Fruit fly (Drosophila melanogaster) whole organism, embryonic: ENCODE data around the gene Mbs.

Source experiments
- Adf1 ChIP-seq: fragments of 200-800 bp; sonication (Bioruptor generic); IDR thresholded peaks from 2 replicates; pipeline ENCODE4 v1.3.6; 2022; ENCODE audit warnings: missing biosample characterization, missing genetic modification characterization
- Bdp1 ChIP-seq: fragments of 200-800 bp; sonication (Bioruptor generic); optimal IDR thresholded peaks from 3 replicates; lab custom pipeline; 2016; ENCODE audit warnings: missing biosample characterization, missing genetic modification characterization
- CG10147 ChIP-seq: fragments of 200-800 bp; sonication (Bioruptor generic); optimal IDR thresholded peaks from 2 replicates; lab custom pipeline; 2019; ENCODE audit warnings: missing biosample characterization, mild to moderate bottlenecking, missing genetic modification characterization, moderate library complexity
- CG10565 ChIP-seq: fragments of 200-800 bp; sonication (Bioruptor generic); optimal IDR thresholded peaks from 3 replicates; lab custom pipeline; 2016; ENCODE audit warnings: missing biosample characterization, mild to moderate bottlenecking, missing genetic modification characterization
- CG10959 ChIP-seq: fragments of 200-800 bp; sonication (Bioruptor generic); IDR thresholded peaks from 2 replicates; pipeline ENCODE4 v1.3.6; 2022; ENCODE audit warnings: missing biosample characterization, missing genetic modification characterization
- CG11247 ChIP-seq: fragments of 200-800 bp; sonication (Bioruptor generic); IDR thresholded peaks from 2 replicates; pipeline ENCODE4 v1.3.6; 2022; ENCODE audit warnings: missing biosample characterization, missing genetic modification characterization
- CG12071 ChIP-seq: fragments of 200-800 bp; sonication (Bioruptor generic); optimal IDR thresholded peaks from 3 replicates; lab custom pipeline; 2018; ENCODE audit warnings: missing biosample characterization, mild to moderate bottlenecking, missing genetic modification characterization
- CG12942 ChIP-seq: fragments of 200-800 bp; sonication (Bioruptor generic); optimal IDR thresholded peaks from 3 replicates; lab custom pipeline; 2016; ENCODE audit warnings: missing biosample characterization, missing genetic modification characterization
- CG13296 ChIP-seq: fragments of 200-800 bp; sonication (Bioruptor generic); optimal IDR thresholded peaks from 3 replicates; lab custom pipeline; 2018; ENCODE audit warnings: missing biosample characterization, mild to moderate bottlenecking, missing genetic modification characterization
- CG14014 ChIP-seq: fragments of 200-800 bp; sonication (Bioruptor generic); IDR thresholded peaks from 2 replicates; pipeline ENCODE4 v1.3.6; 2022; ENCODE audit warnings: missing biosample characterization, missing genetic modification characterization
- CG1529 ChIP-seq: fragments of 200-800 bp; sonication (Bioruptor generic); optimal IDR thresholded peaks from 3 replicates; lab custom pipeline; 2018; ENCODE audit warnings: missing biosample characterization, missing genetic modification characterization
- CG2875 ChIP-seq: fragments of 200-800 bp; sonication (Bioruptor generic); optimal IDR thresholded peaks from 2 replicates; lab custom pipeline; 2017; ENCODE audit warnings: missing biosample characterization, mild to moderate bottlenecking, missing genetic modification characterization, missing genetic modification reagents
- CG30020 ChIP-seq: fragments of 200-800 bp; optimal IDR thresholded peaks from 2 replicates; lab custom pipeline; 2019; ENCODE audit warnings: missing biosample characterization, mild to moderate bottlenecking, missing genetic modification characterization, moderate library complexity
- CG31441 ChIP-seq: fragments of 200-800 bp; sonication (Bioruptor generic); IDR thresholded peaks from 2 replicates; pipeline ENCODE4 v1.3.6; 2022; ENCODE audit warnings: missing biosample characterization, missing genetic modification characterization
- CG3407 ChIP-seq: fragments of 200-800 bp; sonication (Bioruptor generic); optimal IDR thresholded peaks from 2 replicates; lab custom pipeline; 2018; ENCODE audit warnings: missing biosample characterization, mild to moderate bottlenecking, missing genetic modification characterization
- CG34422 ChIP-seq: fragments of 200-800 bp; sonication (Bioruptor generic); IDR thresholded peaks from 3 replicates; pipeline ENCODE4 v1.3.6; 2022; ENCODE audit warnings: missing biosample characterization, missing genetic modification characterization
- CG9215 ChIP-seq: fragments of 200-800 bp; sonication (Bioruptor generic); IDR thresholded peaks from 2 replicates; pipeline ENCODE4 v1.3.6; 2022; ENCODE audit warnings: missing biosample characterization, missing genetic modification characterization
- CG9727 ChIP-seq: fragments of 200-800 bp; sonication (Bioruptor generic); optimal IDR thresholded peaks from 3 replicates; lab custom pipeline; 2017; ENCODE audit warnings: missing biosample characterization, mild to moderate bottlenecking, missing genetic modification characterization
- CG9797 ChIP-seq: fragments of 200-800 bp; sonication (Bioruptor generic); optimal IDR thresholded peaks from 3 replicates; lab custom pipeline; 2018; ENCODE audit warnings: missing biosample characterization, mild to moderate bottlenecking, missing genetic modification characterization
- Gsc ChIP-seq: fragments of 200-800 bp; sonication (Bioruptor generic); IDR thresholded peaks from 2 replicates; pipeline ENCODE4 v1.3.6; 2022; ENCODE audit warnings: missing biosample characterization, missing genetic modification characterization
- HHEX ChIP-seq: fragments of 200-800 bp; sonication (Bioruptor generic); optimal IDR thresholded peaks from 3 replicates; lab custom pipeline; 2017; ENCODE audit warnings: missing biosample characterization, mild to moderate bottlenecking, missing genetic modification characterization, missing genetic modification reagents
- Hr51 ChIP-seq, 2 experiments: fragments of 200-800 bp; sonication (Bioruptor generic); optimal IDR thresholded peaks; 2 replicates in 1 of 2; 3 replicates in 1 of 2; lab custom pipeline; 2016 to 2018; ENCODE audit warnings: missing biosample characterization in 2 of 2, missing genetic modification characterization in 2 of 2, mild to moderate bottlenecking in 1 of 2, moderate library complexity in 1 of 2
- Hr78 ChIP-seq, 2 experiments: fragments of 200-800 bp in 1 of 2; fragments of >200 bp in 1 of 2; sonication (Bioruptor generic) in 1 of 2; optimal IDR thresholded peaks; 2 replicates each; lab custom pipeline; 2017 to 2019; ENCODE audit warnings: missing biosample characterization in 2 of 2, missing genetic modification characterization in 2 of 2, mild to moderate bottlenecking in 1 of 2, moderate library complexity in 1 of 2
- NK7.1 ChIP-seq: fragments of 200-800 bp; sonication (Bioruptor generic); optimal IDR thresholded peaks from 3 replicates; lab custom pipeline; 2016; ENCODE audit warnings: missing biosample characterization, missing genetic modification characterization
- Nf-YB ChIP-seq: fragments of 200-800 bp; sonication (Bioruptor generic); optimal IDR thresholded peaks from 3 replicates; lab custom pipeline; 2019; ENCODE audit warnings: missing biosample characterization, mild to moderate bottlenecking, missing genetic modification characterization, moderate library complexity
- Nf-YC ChIP-seq: fragments of 200-800 bp; optimal IDR thresholded peaks from 3 replicates; lab custom pipeline; 2019; ENCODE audit warnings: missing biosample characterization, mild to moderate bottlenecking, missing genetic modification characterization, moderate library complexity
- NfI ChIP-seq: fragments of 200-800 bp; sonication (Bioruptor generic); optimal IDR thresholded peaks from 3 replicates; lab custom pipeline; 2018; ENCODE audit warnings: missing biosample characterization, mild to moderate bottlenecking, missing genetic modification characterization, moderate library complexity
- Rfx ChIP-seq: fragments of 200-800 bp; sonication (Bioruptor generic); IDR thresholded peaks from 2 replicates; pipeline ENCODE4 v1.3.6; 2022; ENCODE audit warnings: missing biosample characterization, missing genetic modification characterization
- Side ChIP-seq: fragments of 200-800 bp; sonication (Bioruptor generic); optimal IDR thresholded peaks from 2 replicates; lab custom pipeline; 2016; ENCODE audit warnings: missing biosample characterization, missing genetic modification characterization
- Ssrp ChIP-seq: fragments of 200-800 bp; sonication (Bioruptor generic); optimal IDR thresholded peaks from 2 replicates; lab custom pipeline; 2018; ENCODE audit warnings: missing biosample characterization, mild to moderate bottlenecking, missing genetic modification characterization, moderate library complexity
- TFAM ChIP-seq: fragments of 200-800 bp; sonication (Bioruptor generic); optimal IDR thresholded peaks from 2 replicates; lab custom pipeline; 2017; ENCODE audit warnings: missing biosample characterization, missing genetic modification characterization, inconsistent platforms
- ab ChIP-seq: fragments of 200-800 bp; sonication (Bioruptor generic); optimal IDR thresholded peaks from 2 replicates; lab custom pipeline; 2016; ENCODE audit warnings: missing biosample characterization, missing genetic modification characterization
- ato ChIP-seq: fragments of 200-800 bp; sonication (Bioruptor generic); IDR thresholded peaks from 2 replicates; pipeline ENCODE4 v1.3.6; 2022; ENCODE audit warnings: missing biosample characterization, missing genetic modification characterization; ENCODE audit not compliant: partially characterized antibody
- bowl ChIP-seq: fragments of 200-800 bp; sonication (Bioruptor generic); IDR thresholded peaks from 2 replicates; pipeline ENCODE4 v1.3.6; 2022; ENCODE audit warnings: missing biosample characterization, missing genetic modification characterization
- caup ChIP-seq: fragments of 200-800 bp; sonication (Bioruptor generic); optimal IDR thresholded peaks from 3 replicates; lab custom pipeline; 2017; ENCODE audit warnings: missing biosample characterization, mild to moderate bottlenecking, missing genetic modification characterization, moderate library complexity; ENCODE audit not compliant: severe bottlenecking
- chm ChIP-seq: fragments of 200-800 bp; sonication (Bioruptor generic); IDR thresholded peaks from 2 replicates; pipeline ENCODE4 v1.3.6; 2022; ENCODE audit warnings: missing biosample characterization, missing genetic modification characterization
- da ChIP-seq: fragments of 200-800 bp; sonication (Bioruptor generic); optimal IDR thresholded peaks from 2 replicates; lab custom pipeline; 2016; ENCODE audit warnings: missing biosample characterization, missing genetic modification characterization
- dati ChIP-seq: fragments of 200-800 bp; sonication (Bioruptor generic); IDR thresholded peaks from 2 replicates; pipeline ENCODE4 v1.3.6; 2022; ENCODE audit warnings: missing biosample characterization, missing genetic modification characterization
- dmrt99B ChIP-seq: fragments of 200-800 bp; sonication (Bioruptor generic); optimal IDR thresholded peaks from 2 replicates; lab custom pipeline; 2018; ENCODE audit warnings: missing biosample characterization, mild to moderate bottlenecking, missing genetic modification characterization, moderate library complexity
- gsb-n ChIP-seq: fragments of 200-800 bp; sonication (Bioruptor generic); optimal IDR thresholded peaks from 3 replicates; lab custom pipeline; 2018; ENCODE audit warnings: missing biosample characterization, mild to moderate bottlenecking, missing genetic modification characterization
- jigr1 ChIP-seq: fragments of 200-800 bp; sonication (Bioruptor generic); IDR thresholded peaks from 3 replicates; pipeline ENCODE4 v1.3.6; 2022; ENCODE audit warnings: missing biosample characterization, missing genetic modification characterization
- klu ChIP-seq: fragments of 200-800 bp; sonication (Bioruptor generic); IDR thresholded peaks from 2 replicates; pipeline ENCODE4 v1.3.6; 2022; ENCODE audit warnings: missing biosample characterization, missing genetic modification characterization
- knrl ChIP-seq: fragments of 200-800 bp; sonication (Bioruptor generic); IDR thresholded peaks from 3 replicates; pipeline ENCODE4 v1.3.6; 2022; ENCODE audit warnings: missing biosample characterization, missing genetic modification characterization; ENCODE audit not compliant: partially characterized antibody
- maf-S ChIP-seq: fragments of 200-800 bp; sonication (Bioruptor generic); optimal IDR thresholded peaks from 2 replicates; lab custom pipeline; 2016; ENCODE audit warnings: missing biosample characterization, missing genetic modification characterization
- pzg ChIP-seq: fragments of 200-800 bp; sonication (Bioruptor generic); optimal IDR thresholded peaks from 3 replicates; lab custom pipeline; 2018; ENCODE audit warnings: missing biosample characterization, mild to moderate bottlenecking, missing genetic modification characterization, moderate library complexity
- seq ChIP-seq: fragments of 200-800 bp; sonication (Bioruptor generic); IDR thresholded peaks from 2 replicates; pipeline ENCODE4 v1.3.6; 2022; ENCODE audit warnings: missing biosample characterization, missing genetic modification characterization
- sug ChIP-seq: fragments of 200-800 bp; optimal IDR thresholded peaks from 2 replicates; lab custom pipeline; 2019; ENCODE audit warnings: missing biosample characterization, mild to moderate bottlenecking, missing genetic modification characterization, moderate library complexity
- yki ChIP-seq: fragments of >200 bp; optimal IDR thresholded peaks from 3 replicates; lab custom pipeline; 2018
- zen2 ChIP-seq: fragments of 200-800 bp; sonication (Bioruptor generic); IDR thresholded peaks from 3 replicates; pipeline ENCODE4 v1.3.6; 2022; ENCODE audit warnings: missing biosample characterization, missing genetic modification characterization; ENCODE audit not compliant: partially characterized antibody
- zf30C ChIP-seq: fragments of 200-800 bp; sonication (Bioruptor generic); optimal IDR thresholded peaks from 3 replicates; lab custom pipeline; 2018; ENCODE audit warnings: missing biosample characterization, mild to moderate bottlenecking, missing genetic modification characterization

Gene Mbs

dm6 chr3L:16037048-16037477 is 14.7 kb upstream of the Mbs start (continued):
- TF ChIP-seq CG1529 (peak; percentile 43), Rfx (GFP tag; lab: Robert Waterston, UW) (peak; percentile 91), seq (peak; percentile 70), CG10147 (GFP tag; lab: Kevin White, UChicago) (peak; percentile 81), caup (peak; percentile 83), CG10565 (peak; percentile 65), CG34422 (GFP tag; lab: Robert Waterston, UW) (peak; percentile 61; the same call in 2 of the 3 replicates), zen2 (GFP tag; lab: Robert Waterston, UW) (no peak), knrl (peak; percentile 68), Bdp1 (GFP tag; lab: Kevin White, UChicago) (peak; percentile 56), CG2875 (peak; percentile 32), Hr51 (GFP tag; optimal IDR thresholded peaks at IDR 0.05; lab: Kevin White, UChicago) (peak; percentile 71 to 81), NfI (GFP tag; lab: Kevin White, UChicago) (peak; percentile 63), Gsc (GFP tag; lab: Robert Waterston, UW) (no peak), ato (GFP tag; lab: Robert Waterston, UW) (peak; percentile 65; the same call in 1 of the 2 replicates), jigr1 (GFP tag; lab: Robert Waterston, UW) (0 out of 3 replicates have a peak, but pooled peaks have one; percentile 34), CG12071 (GFP tag; lab: Kevin White, UChicago) (peak; percentile 81), CG31441 (GFP tag; lab: Robert Waterston, UW) (peak; percentile 70; the same call in 1 of the 2 replicates), maf-S (GFP tag; lab: Kevin White, UChicago) (peak; percentile 67), Ssrp (peak; percentile 52), Adf1 (GFP tag; lab: Robert Waterston, UW) (peak; percentile 53), bowl (GFP tag; lab: Robert Waterston, UW) (no peak), CG12942 (peak; percentile 67), Nf-YC (tag; lab: Kevin White, UChicago) (peak; percentile 67), dmrt99B (tag; lab: Kevin White, UChicago) (peak; percentile 74), pzg (GFP tag; lab: Kevin White, UChicago) (peak; percentile 92), Hr78 (GFP tag; optimal IDR thresholded peaks at IDR 0.05; lab: Kevin White, UChicago) (no peak), gsb-n (tag; lab: Kevin White, UChicago) (peak; percentile 56), TFAM (GFP tag; lab: Kevin White, UChicago) (no peak), ab (GFP tag; lab: Kevin White, UChicago) (no peak), CG3407 (GFP tag; lab: Kevin White, UChicago) (peak; percentile 31), NK7.1 (GFP tag; lab: Kevin White, UChicago) (peak; percentile 43), CG14014 (GFP tag; lab: Robert Waterston, UW) (peak; percentile 74), CG13296 (GFP tag; lab: Kevin White, UChicago) (peak; percentile 67), Side (GFP tag; lab: Kevin White, UChicago) (peak; percentile 71), Nf-YB (GFP tag; lab: Kevin White, UChicago) (peak; percentile 48), klu (GFP tag; lab: Robert Waterston, UW) (no peak; the same call in 1 of the 2 replicates), CG9727 (GFP tag; lab: Kevin White, UChicago) (peak; percentile 66), chm (peak; percentile 81), CG9215 (GFP tag; lab: Robert Waterston, UW) (peak; percentile 60), CG30020 (peak; percentile 15), HHEX (GFP tag; lab: Kevin White, UChicago) (peak; percentile 75), yki (lab: Kevin White, UChicago) (peak; percentile 38), zf30C (GFP tag; lab: Kevin White, UChicago) (peak; percentile 99), CG11247 (GFP tag; lab: Robert Waterston, UW) (peak; percentile 70), CG10959 (0 out of 2 replicates have a peak, but pooled peaks have one; percentile 28), da (peak; percentile 59), dati (GFP tag; lab: Robert Waterston, UW) (peak; percentile 62; the same call in 1 of the 2 replicates), CG9797 (peak; percentile 47), sug (tag; lab: Kevin White, UChicago) (peak; percentile 64)
